Worm (Caenorhabditis elegans) whole organism, L2 larva: ENCODE measurements around the gene vep-2.

ENCODE experiments used
- ama-1 ChIP-seq: fragments of 150-350 bp; optimal IDR thresholded peaks from 2 replicates; lab custom pipeline; 2018; ENCODE audit warnings: inconsistent platforms
- fos-1 ChIP-seq: fragments of 150-350 bp; optimal IDR thresholded peaks from 2 replicates; lab custom pipeline; 2014; ENCODE audit warnings: missing biosample characterization, missing genetic modification characterization
- unc-55 ChIP-seq: fragments of 150-350 bp; sonication (generic microtip); optimal IDR thresholded peaks from 3 replicates; lab custom pipeline; 2014; ENCODE audit warnings: missing biosample characterization, missing genetic modification reagents, missing genetic modification characterization

- no peak for TF ChIP-seq fos-1
- TF ChIP-seq unc-55 (GFP tag; lab: Kevin White, UChicago): no peak
- TF ChIP-seq ama-1 (lab: Kevin White, UChicago): no peak
Measured at ce11 chrX:3671998-3672397, 43.9 kb downstream of the vep-2 start, which contains the start of gene C02F12.5.
